Worm (Caenorhabditis elegans): ENCODE data around the gene B0507.5.

Gene B0507.5

DNA sequence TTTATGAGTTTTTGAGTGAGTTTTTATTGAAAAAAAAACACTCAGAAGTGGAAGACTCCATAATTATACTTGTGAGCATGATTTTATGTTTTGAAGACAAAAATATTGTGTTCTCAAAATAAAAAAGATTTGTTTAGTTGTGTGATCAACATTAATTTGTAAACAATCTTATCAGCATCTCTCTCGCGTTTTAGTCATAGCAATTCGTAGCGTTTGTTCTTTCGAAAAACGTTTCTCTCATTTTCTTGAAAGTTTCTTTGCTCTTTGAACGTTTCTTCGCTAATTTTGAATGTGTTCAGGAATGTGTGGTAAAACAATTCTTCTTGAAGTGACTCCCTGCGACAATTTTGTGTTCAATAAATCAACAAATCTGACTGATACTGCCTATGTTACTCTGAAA, 14.4 kb upstream of the B0507.5 start, which contains the start of gene ZC196.2:
ZC196.2 (plus strand) TSS at position 301 of the 400 bp plus-strand sequence.
- TF ChIP-seq mls-2 (tag; optimal IDR thresholded peaks at IDR 0.05) (no peak), cnd-1 (tag; optimal IDR thresholded peaks at IDR 0.05) (no peak), ceh-83 (GFP tag; optimal IDR thresholded peaks at IDR 0.05) (no peak), zip-8 (tag; optimal IDR thresholded peaks at IDR 0.05) (no peak), hlh-1 (tag; optimal IDR thresholded peaks at IDR 0.05) (no peak), pha-4 (tag; optimal IDR thresholded peaks at IDR 0.05) (no peak), M03D4.4 (tag; optimal IDR thresholded peaks at IDR 0.05) (no peak), sem-2 (GFP tag; optimal IDR thresholded peaks at IDR 0.05) (no peak), nhr-28 (tag; optimal IDR thresholded peaks at IDR 0.05) (no peak)

DNA sequence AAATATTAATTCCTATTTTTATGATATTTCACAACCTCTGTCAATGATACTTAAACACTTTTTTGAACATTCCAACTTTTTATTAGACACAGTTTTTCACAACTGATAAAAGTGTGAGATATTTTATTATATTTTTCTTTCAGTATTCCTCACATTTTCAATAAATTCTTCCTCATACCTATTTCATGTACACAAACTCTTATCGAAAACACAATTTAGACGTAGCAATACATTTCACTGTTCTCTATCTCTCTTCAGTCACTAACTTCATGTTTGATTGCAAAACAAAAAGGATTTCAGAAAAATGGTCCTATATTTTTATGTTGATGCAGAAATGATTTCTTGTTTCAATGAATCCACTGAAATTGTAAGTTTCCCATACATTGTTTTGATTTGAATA, 7.6 kb upstream of the B0507.5 start, which contains the start of gene B0507.6:
B0507.6 (plus strand) TSS at position 301 of the 400 bp plus-strand sequence.
- no peak for TF ChIP-seq lin-13 (tag; optimal IDR thresholded peaks at IDR 0.05)
- no peak for TF ChIP-seq flh-1 (GFP tag; optimal IDR thresholded peaks at IDR 0.05)
- no peak for TF ChIP-seq sptf-1 (tag; optimal IDR thresholded peaks at IDR 0.05)
- TF ChIP-seq elt-1 (tag; optimal IDR thresholded peaks at IDR 0.05; ENCODE audit: borderline replicate concordance, insufficient read depth): no peak
- no peak for TF ChIP-seq nhr-2 (tag; optimal IDR thresholded peaks at IDR 0.05)
- TF ChIP-seq drap-1 (GFP tag; optimal IDR thresholded peaks at IDR 0.05): no peak
- no peak for TF ChIP-seq pha-4 (tag; optimal IDR thresholded peaks at IDR 0.05)
- no peak for TF ChIP-seq ham-2 (GFP tag; optimal IDR thresholded peaks at IDR 0.05)
- no peak for TF ChIP-seq mab-5 (tag; optimal IDR thresholded peaks at IDR 0.05)
- TF ChIP-seq unc-39 (tag; optimal IDR thresholded peaks at IDR 0.05): no peak
- TF ChIP-seq ceh-43 (GFP tag; optimal IDR thresholded peaks at IDR 0.05): no peak
- TF ChIP-seq tbx-8 (GFP tag; optimal IDR thresholded peaks at IDR 0.05): no peak
- no peak for TF ChIP-seq cnd-1 (tag; optimal IDR thresholded peaks at IDR 0.05)
- no peak for TF ChIP-seq mls-2 (tag; optimal IDR thresholded peaks at IDR 0.05)

DNA sequence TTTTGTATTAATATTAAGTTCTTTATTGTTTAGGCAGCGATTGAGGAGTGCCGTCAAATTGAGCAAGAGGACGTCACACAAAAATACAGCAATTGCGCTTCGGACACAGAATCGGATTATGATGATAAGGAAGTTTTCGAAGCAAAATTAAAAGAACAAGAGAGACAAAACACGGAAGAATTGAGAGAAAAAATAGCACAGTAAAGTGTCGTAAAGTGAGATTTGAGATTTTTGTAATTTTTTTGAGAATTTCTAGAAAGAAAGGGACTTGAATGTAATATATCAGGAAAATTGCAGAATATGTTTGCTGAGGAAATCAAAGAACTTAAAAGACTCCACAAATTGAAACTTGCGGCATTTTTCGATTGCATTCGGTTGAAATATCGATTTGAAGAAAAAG, 1.2 kb downstream of the B0507.5 start, which contains the start of gene B0507.4:
B0507.4 (plus strand) TSS at position 301 of the 400 bp plus-strand sequence.
- TF ChIP-seq nhr-2 (tag; optimal IDR thresholded peaks at IDR 0.05): no peak
- TF ChIP-seq ceh-43 (GFP tag; optimal IDR thresholded peaks at IDR 0.05): no peak
- no peak for TF ChIP-seq hlh-1 (tag; optimal IDR thresholded peaks at IDR 0.05)
- TF ChIP-seq ztf-11 (tag; optimal IDR thresholded peaks at IDR 0.05): no peak
- TF ChIP-seq mep-1 (tag; optimal IDR thresholded peaks at IDR 0.05): no peak
- TF ChIP-seq sem-2 (GFP tag; optimal IDR thresholded peaks at IDR 0.05): no peak

DNA sequence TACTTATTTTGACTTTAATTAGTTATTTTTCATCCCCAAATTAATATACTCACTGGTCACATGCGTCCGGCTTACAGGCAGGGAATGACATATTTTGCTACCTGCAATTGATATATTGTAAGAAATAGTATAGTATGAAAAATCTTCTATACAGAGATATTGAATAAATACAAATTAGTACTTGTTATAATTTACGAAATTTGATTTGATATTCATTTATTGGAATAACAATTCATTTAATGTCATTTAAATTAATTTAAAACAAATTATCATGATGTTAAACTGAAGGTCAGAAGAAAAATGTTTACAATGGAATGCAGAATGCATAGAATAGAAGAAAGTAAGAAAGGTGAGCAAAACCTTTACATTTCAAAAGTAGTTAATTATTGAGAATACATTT, 5.1 kb downstream of the B0507.5 start, which contains the start of gene B0507.7:
B0507.7 (minus strand) TSS at position 101 of the 400 bp plus-strand sequence.
- TF ChIP-seq ceh-83 (GFP tag; optimal IDR thresholded peaks at IDR 0.05) (no peak), ham-2 (GFP tag; optimal IDR thresholded peaks at IDR 0.05) (no peak), ztf-11 (tag; optimal IDR thresholded peaks at IDR 0.05) (no peak), drap-1 (GFP tag; optimal IDR thresholded peaks at IDR 0.05) (no peak), nhr-12 (tag; optimal IDR thresholded peaks at IDR 0.05) (no peak), blmp-1 (tag; optimal IDR thresholded peaks at IDR 0.05) (no peak), ceh-39 (tag; optimal IDR thresholded peaks at IDR 0.05) (no peak), zip-8 (tag; optimal IDR thresholded peaks at IDR 0.05) (no peak), nhr-28 (tag; optimal IDR thresholded peaks at IDR 0.05) (no peak), lin-13 (tag; optimal IDR thresholded peaks at IDR 0.05) (no peak), lsy-2 (tag; optimal IDR thresholded peaks at IDR 0.05) (no peak), sptf-1 (tag; optimal IDR thresholded peaks at IDR 0.05) (no peak), lin-32 (GFP tag; optimal IDR thresholded peaks at IDR 0.05) (no peak), hlh-1 (tag; optimal IDR thresholded peaks at IDR 0.05) (no peak), bed-3 (GFP tag; optimal IDR thresholded peaks at IDR 0.05) (no peak), pha-4 (tag; optimal IDR thresholded peaks at IDR 0.05) (no peak), mab-5 (tag; optimal IDR thresholded peaks at IDR 0.05) (no peak), unc-120 (tag; optimal IDR thresholded peaks at IDR 0.05; ENCODE audit: poor library complexity, severe bottlenecking) (no peak), unc-39 (tag; optimal IDR thresholded peaks at IDR 0.05) (no peak)

DNA sequence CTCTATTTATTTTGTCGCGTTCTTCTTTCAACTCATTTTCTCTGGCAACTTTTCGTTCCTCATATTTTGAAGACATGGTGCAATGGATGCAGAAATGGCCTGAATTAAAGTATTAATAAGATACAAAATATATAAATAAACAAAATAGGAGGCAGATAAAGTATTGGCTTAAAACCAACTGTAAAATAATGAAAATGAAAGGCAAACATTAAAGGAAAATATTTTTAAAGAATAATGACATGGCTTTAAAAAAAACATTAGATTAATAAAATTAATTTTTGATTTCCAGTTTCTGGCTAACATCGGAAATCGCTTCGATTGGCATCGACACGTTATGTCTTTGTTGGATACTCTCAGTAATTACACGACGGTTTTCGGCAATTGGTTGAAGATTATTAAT, 6.9 kb downstream of the B0507.5 start, which contains the start of gene ddn-1:
ddn-1 (minus strand) TSS at position 101 of the 400 bp plus-strand sequence.
- no peak for TF ChIP-seq ceh-39 (tag; optimal IDR thresholded peaks at IDR 0.05)
- TF ChIP-seq blmp-1 (tag; optimal IDR thresholded peaks at IDR 0.05): no peak
- no peak for TF ChIP-seq ceh-43 (GFP tag; optimal IDR thresholded peaks at IDR 0.05)
- no peak for TF ChIP-seq lin-13 (tag; optimal IDR thresholded peaks at IDR 0.05)
- no peak for TF ChIP-seq nhr-237 (tag; optimal IDR thresholded peaks at IDR 0.05)
- TF ChIP-seq elt-3 (tag; optimal IDR thresholded peaks at IDR 0.05): no peak
- TF ChIP-seq hlh-1 (tag; optimal IDR thresholded peaks at IDR 0.05): no peak
- no peak for TF ChIP-seq mep-1 (tag; optimal IDR thresholded peaks at IDR 0.05)
- TF ChIP-seq ztf-11 (tag; optimal IDR thresholded peaks at IDR 0.05): no peak
